Worm (Caenorhabditis elegans): ENCODE results near the gene memb-1.

The memb-1 gene

DNA sequence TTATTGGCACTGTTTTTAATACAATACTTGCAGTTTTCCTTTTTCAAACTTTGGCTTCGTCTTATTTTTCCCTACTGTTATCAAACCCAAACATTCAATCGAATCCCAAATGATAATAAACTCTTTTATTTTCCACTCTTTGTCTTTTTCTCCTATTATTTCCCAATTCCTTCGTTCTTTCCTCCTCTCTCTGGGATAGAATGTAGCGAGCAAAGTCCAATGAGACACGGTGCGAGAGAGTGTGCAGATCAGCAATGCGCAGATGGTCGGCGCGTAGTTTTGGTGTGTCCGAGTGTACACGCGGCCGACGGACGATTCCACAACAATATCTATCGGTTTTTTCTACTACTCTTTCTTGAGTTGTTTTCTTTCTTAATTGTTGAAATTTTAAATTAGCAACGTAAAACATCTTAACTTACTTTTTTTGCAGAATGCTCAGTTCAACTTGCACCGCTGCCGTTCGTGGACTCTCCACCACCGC, 10.3 kb downstream of the memb-1 start, which contains the start of gene B0272.3:
B0272.3 (plus strand) TSS at position 431 of the 481 bp plus-strand sequence.
- peak; percentile 37 for TF ChIP-seq elt-2 (tag; optimal IDR thresholded peaks at IDR 0.05)
- no peak for TF ChIP-seq ref-2 (tag; optimal IDR thresholded peaks at IDR 0.05)

DNA sequence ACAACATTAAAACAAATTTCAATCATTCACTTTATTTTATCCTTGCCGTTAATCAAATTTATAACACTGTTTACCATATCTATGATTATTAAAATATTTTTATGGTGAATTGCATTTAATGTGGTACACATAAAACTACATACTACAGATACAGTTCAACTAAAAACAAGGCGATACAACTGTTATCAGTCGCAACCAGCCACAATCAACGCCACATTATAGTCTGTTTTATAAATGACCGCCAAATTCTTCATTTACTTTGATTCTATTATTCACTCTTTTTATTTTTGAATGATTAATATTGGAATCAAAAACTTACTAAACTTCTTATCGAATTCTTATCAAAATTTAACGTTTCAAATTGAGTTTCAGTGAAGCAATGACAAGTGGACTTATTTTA, 13.3 kb downstream of the memb-1 start, which contains the start of gene B0272.4:
B0272.4 (plus strand) TSS at position 373 of the 400 bp plus-strand sequence.
- no peak for TF ChIP-seq fax-1 (tag; optimal IDR thresholded peaks at IDR 0.05)
- TF ChIP-seq elt-2 (tag; optimal IDR thresholded peaks at IDR 0.05) = peak; percentile 67

DNA sequence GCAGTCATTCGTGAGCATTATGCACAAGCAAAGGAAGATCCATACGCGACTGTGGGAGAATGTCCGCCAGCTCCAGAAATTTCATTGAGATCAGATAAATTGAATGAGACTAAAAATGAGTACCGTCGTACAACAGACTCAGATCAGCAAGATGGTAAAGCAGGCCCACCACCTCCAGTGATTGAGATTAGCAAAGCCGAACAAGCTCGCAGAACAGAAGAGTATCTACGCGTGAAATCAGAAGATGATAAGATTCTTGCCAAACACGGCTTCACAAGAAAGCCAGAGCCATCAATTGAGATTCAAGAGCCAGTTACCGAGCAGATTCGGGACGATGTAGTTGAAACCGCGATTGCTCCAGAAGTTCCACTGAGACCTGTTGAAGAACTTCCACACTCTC, 23.4 kb downstream of the memb-1 start:
- no peak for TF ChIP-seq unc-55 (GFP tag; optimal IDR thresholded peaks at IDR 0.05)
- TF ChIP-seq ceh-9 (tag; optimal IDR thresholded peaks at IDR 0.05) = no peak
- no peak for TF ChIP-seq ceh-18 (tag; optimal IDR thresholded peaks at IDR 0.05)
- no peak for TF ChIP-seq mec-3 (tag; optimal IDR thresholded peaks at IDR 0.05; ENCODE audit: borderline replicate concordance)
- TF ChIP-seq tbx-7 (tag; optimal IDR thresholded peaks at IDR 0.05) = no peak
- TF ChIP-seq pqm-1 (tag; optimal IDR thresholded peaks at IDR 0.05) = no peak
- no peak for TF ChIP-seq hlh-8 (tag; optimal IDR thresholded peaks at IDR 0.05)
- TF ChIP-seq K02D7.2 (tag; optimal IDR thresholded peaks at IDR 0.05) = no peak
- no peak for TF ChIP-seq pag-3 (tag; optimal IDR thresholded peaks at IDR 0.05; ENCODE audit: borderline replicate concordance)
- TF ChIP-seq zip-5 (tag; optimal IDR thresholded peaks at IDR 0.05) = no peak

DNA sequence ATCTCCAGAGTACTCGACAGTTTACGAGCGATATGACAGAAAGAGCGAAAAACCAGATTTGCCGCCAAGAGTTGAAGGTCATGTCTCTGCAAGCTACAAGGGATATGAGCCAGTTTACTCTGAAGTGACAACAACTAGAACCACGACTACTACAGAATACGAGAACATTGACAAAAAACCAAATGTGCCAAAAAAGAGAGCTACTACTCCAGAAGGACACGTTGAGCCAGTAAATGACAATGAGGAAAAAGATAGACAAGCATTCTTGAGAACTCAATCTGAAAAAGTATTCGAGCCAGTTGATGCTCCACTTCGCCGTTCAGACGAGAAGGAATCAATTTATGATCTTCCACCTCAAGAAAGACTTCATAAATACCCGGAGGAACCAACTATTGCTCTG, 24.0 kb downstream of the memb-1 start:
- TF ChIP-seq pax-1 (tag; optimal IDR thresholded peaks at IDR 0.05) = no peak
- TF ChIP-seq unc-86 (tag; optimal IDR thresholded peaks at IDR 0.05) = no peak
- no peak for TF ChIP-seq T23F11.4 (GFP tag; optimal IDR thresholded peaks at IDR 0.05)

DNA sequence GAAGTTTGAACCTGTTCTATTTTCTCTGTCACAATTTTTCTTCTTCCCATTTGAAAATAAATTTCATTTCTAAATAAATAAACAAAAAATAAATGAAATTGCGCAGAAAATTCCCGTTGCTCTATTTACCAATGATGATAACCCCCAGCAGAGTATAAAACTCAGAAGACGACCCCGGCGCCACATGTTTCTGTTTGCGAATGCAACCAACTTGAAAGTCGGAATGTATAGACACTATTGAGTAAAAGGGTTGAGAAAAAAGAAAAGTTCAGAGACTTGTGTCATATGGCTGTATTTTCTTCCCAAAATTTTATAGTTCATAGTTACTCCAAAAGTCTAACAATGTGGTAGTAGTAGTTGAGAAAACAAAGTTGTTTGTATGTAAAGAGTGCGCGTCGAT, 29.7 kb downstream of the memb-1 start:
- TF ChIP-seq lim-6 (tag; optimal IDR thresholded peaks at IDR 0.05) = no peak
- no peak for TF ChIP-seq lin-11 (tag; optimal IDR thresholded peaks at IDR 0.05)
- TF ChIP-seq pha-4 (tag; optimal IDR thresholded peaks at IDR 0.05) = no peak
- TF ChIP-seq elt-4 (tag; optimal IDR thresholded peaks at IDR 0.05) = no peak
- TF ChIP-seq C08G9.2 (tag; optimal IDR thresholded peaks at IDR 0.05) = no peak

DNA sequence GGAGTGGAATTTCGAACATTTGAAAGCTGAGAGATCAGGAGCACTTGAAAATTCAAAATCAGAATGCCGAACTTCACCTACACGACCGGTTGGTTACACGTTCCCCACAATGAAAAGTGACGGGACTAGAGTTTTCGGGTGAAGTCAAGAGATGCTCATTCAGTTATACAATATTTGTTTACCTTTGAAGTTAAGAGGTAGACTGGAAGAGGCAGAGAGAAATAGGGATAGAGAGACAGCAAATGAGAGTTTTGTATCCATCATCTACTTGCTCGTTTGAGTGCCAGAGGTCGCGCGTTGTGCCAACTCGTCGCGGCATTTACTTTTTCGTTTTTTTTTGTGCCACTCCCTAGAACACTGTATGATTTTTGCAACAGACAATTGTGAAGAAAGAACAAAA, 30.6 kb downstream of the memb-1 start:
- TF ChIP-seq ceh-19 (GFP tag; optimal IDR thresholded peaks at IDR 0.05) (no peak), pha-2 (tag; optimal IDR thresholded peaks at IDR 0.05) (no peak), ceh-22 (tag; optimal IDR thresholded peaks at IDR 0.05) (peak; percentile 7)

DNA sequence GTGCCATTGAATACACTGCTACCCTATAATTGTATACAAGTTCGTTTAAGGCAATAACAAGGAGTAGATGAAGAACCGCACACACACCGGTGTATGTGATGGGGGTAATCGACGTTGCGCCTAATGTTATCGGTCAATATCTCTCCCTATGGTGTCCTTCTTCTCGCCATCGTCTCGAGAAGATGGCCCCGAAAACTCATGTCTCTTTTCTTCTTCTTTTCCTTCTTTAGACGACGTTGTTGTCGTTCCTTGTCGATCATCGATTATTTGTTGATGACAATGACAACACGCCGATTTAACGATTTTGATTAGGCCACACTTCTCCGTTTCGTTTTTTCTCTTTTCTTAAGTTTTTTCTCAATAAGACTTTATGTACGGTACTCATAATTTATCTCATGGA, 32.3 kb downstream of the memb-1 start:
- TF ChIP-seq ref-2 (tag; optimal IDR thresholded peaks at IDR 0.05) (no peak), ama-1 (optimal IDR thresholded peaks at IDR 0.05) (no peak), hlh-30 (tag; optimal IDR thresholded peaks at IDR 0.05; ENCODE audit: insufficient read depth) (no peak), lim-6 (tag; optimal IDR thresholded peaks at IDR 0.05) (no peak), pax-1 (tag; optimal IDR thresholded peaks at IDR 0.05) (no peak), sox-4 (tag; optimal IDR thresholded peaks at IDR 0.05) (no peak), fkh-6 (tag; optimal IDR thresholded peaks at IDR 0.05) (no peak)

DNA sequence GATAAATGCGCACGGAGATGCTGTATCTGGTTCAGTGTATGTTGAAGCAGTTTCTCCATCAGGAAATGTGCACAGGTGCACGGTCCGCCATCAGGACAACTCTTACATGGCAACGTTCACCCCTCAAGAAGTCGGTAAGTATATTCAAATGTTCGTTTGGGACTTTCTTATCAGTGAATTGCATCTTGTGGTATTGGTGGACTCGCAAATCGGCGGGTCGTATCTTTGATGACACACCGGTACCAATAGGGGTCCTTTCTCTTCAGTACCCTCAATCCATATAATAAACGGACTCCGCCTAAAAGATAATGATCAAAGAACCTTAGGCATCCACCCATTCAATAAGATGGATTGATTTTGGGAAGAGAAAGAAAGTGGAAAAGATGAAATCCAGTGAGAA, 35.4 kb downstream of the memb-1 start:
- TF ChIP-seq hlh-30 (tag; optimal IDR thresholded peaks at IDR 0.05; ENCODE audit: insufficient read depth) (no peak), sox-4 (tag; optimal IDR thresholded peaks at IDR 0.05) (no peak), lin-11 (tag; optimal IDR thresholded peaks at IDR 0.05) (no peak), elt-2 (tag; optimal IDR thresholded peaks at IDR 0.05) (peak; percentile 11), pha-4 (tag; optimal IDR thresholded peaks at IDR 0.05) (no peak), unc-42 (tag; optimal IDR thresholded peaks at IDR 0.05) (no peak)

Measured in whole organism, late embryonic.